ENCODE assay signal across 1 fruit fly cellular context in the genomic region with DNA sequence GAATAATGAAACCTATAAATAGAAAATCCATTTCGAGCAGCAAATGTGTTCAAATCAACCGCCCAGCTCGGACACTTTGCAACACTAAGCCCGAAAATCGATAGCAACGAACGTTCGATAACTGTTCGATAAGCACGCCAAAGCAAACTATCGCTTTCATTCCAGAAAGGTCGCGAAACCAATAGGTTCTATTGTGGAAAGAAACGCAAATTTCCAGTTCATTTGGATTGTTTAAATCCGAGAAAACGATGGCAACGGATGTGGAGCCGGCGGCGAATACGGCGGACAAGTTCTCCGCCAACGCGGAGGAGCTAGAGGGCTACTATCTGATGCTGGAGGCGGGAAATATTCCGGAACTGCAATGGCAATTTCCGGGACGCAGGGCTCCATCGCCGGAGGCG.
A peak's percentile ranks its signal among the peaks of the same experiment; 100 is the strongest.
TF ChIP-seq lines count a peak whose summit lies in the region.

A gene (plus strand): TSS at position 156 of the 401 bp plus-strand sequence.

TF ChIP-seq in whole organism, embryonic, 481 proteins besides CTCF, POLR2A, EP300 and RAD21 (continued from another document and continues in another):
- no peak for TF ChIP-seq D (optimal IDR thresholded peaks at IDR 0.05; lab: Kevin White, UChicago)
- no peak for TF ChIP-seq D (GFP tag; optimal IDR thresholded peaks at IDR 0.05; lab: Kevin White, UChicago)
- no peak for TF ChIP-seq Hand (GFP tag; optimal IDR thresholded peaks at IDR 0.05; lab: Kevin White, UChicago)
- no peak for TF ChIP-seq ken (GFP tag; IDR thresholded peaks at IDR 0.05; lab: Robert Waterston, UW)
- TF ChIP-seq CG6791 (GFP tag; IDR thresholded peaks at IDR 0.05; lab: Robert Waterston, UW; ENCODE audit: partially characterized antibody): peak; percentile 74; the same call in 2 of the 3 replicates
- peak; percentile 61 for TF ChIP-seq Sry-δ (GFP tag; optimal IDR thresholded peaks at IDR 0.05; lab: Kevin White, UChicago)
- no peak for TF ChIP-seq eyg (GFP tag; optimal IDR thresholded peaks at IDR 0.05; lab: Kevin White, UChicago)
- no peak for TF ChIP-seq ttk (GFP tag; IDR thresholded peaks at IDR 0.05; lab: Robert Waterston, UW)
- no peak for TF ChIP-seq CG7745 (tag; optimal IDR thresholded peaks at IDR 0.05; lab: Kevin White, UChicago)
- TF ChIP-seq Pdp1 (GFP tag; optimal IDR thresholded peaks at IDR 0.05; lab: Kevin White, UChicago): peak in 1 of 2 experiments; percentile 31
- TF ChIP-seq sd (tag; optimal IDR thresholded peaks at IDR 0.05; lab: Kevin White, UChicago): no peak
- no peak for TF ChIP-seq seq (GFP tag; IDR thresholded peaks at IDR 0.05; lab: Robert Waterston, UW)
- TF ChIP-seq CG10366 (GFP tag; IDR thresholded peaks at IDR 0.05; lab: Robert Waterston, UW): no peak
- TF ChIP-seq CG8290 (GFP tag; optimal IDR thresholded peaks at IDR 0.05; lab: Kevin White, UChicago): no peak
- no peak for TF ChIP-seq CG8290 (tag; optimal IDR thresholded peaks at IDR 0.05; lab: Kevin White, UChicago)
- no peak for TF ChIP-seq HLH54F (GFP tag; optimal IDR thresholded peaks at IDR 0.05; lab: Kevin White, UChicago)
- no peak for TF ChIP-seq CG11560 (tag; IDR thresholded peaks at IDR 0.05; lab: Robert Waterston, UW)
- no peak for TF ChIP-seq CG31441 (GFP tag; IDR thresholded peaks at IDR 0.05; lab: Robert Waterston, UW)
- TF ChIP-seq scrt (GFP tag; optimal IDR thresholded peaks at IDR 0.05; lab: Kevin White, UChicago): no peak
- no peak for TF ChIP-seq NC2α (GFP tag; optimal IDR thresholded peaks at IDR 0.05; lab: Kevin White, UChicago)
- no peak for TF ChIP-seq lola (GFP tag; optimal IDR thresholded peaks at IDR 0.05; lab: Kevin White, UChicago)
- TF ChIP-seq fd64A (GFP tag; optimal IDR thresholded peaks at IDR 0.05; lab: Kevin White, UChicago): no peak
- no peak for TF ChIP-seq Sry-β (GFP tag; optimal IDR thresholded peaks at IDR 0.05; lab: Kevin White, UChicago)
- no peak for TF ChIP-seq dati (GFP tag; IDR thresholded peaks at IDR 0.05; lab: Robert Waterston, UW)
- TF ChIP-seq stc (GFP tag; IDR thresholded peaks at IDR 0.05; lab: Robert Waterston, UW): 0 out of 2 replicates have a peak, but pooled peaks have one; percentile 16
- TF ChIP-seq CG17385 (GFP tag; optimal IDR thresholded peaks at IDR 0.05; lab: Kevin White, UChicago): no peak
- peak; percentile 12 for TF ChIP-seq gfzf (GFP tag; optimal IDR thresholded peaks at IDR 0.05; lab: Kevin White, UChicago)
- no peak for TF ChIP-seq CG4328 (GFP tag; optimal IDR thresholded peaks at IDR 0.05; lab: Kevin White, UChicago)
- TF ChIP-seq chinmo (GFP tag; IDR thresholded peaks at IDR 0.05; lab: Robert Waterston, UW; ENCODE audit: partially characterized antibody): no peak
- no peak for TF ChIP-seq Meics (GFP tag; optimal IDR thresholded peaks at IDR 0.05; lab: Kevin White, UChicago)
- no peak for TF ChIP-seq ind (GFP tag; optimal IDR thresholded peaks at IDR 0.05; lab: Kevin White, UChicago)
- peak; percentile 42 for TF ChIP-seq stwl (tag; optimal IDR thresholded peaks at IDR 0.05; lab: Kevin White, UChicago)
- no peak for TF ChIP-seq crp (GFP tag; optimal IDR thresholded peaks at IDR 0.05; lab: Kevin White, UChicago)
- TF ChIP-seq CG8765 (GFP tag; IDR thresholded peaks at IDR 0.05; lab: Robert Waterston, UW): no peak
- no peak for TF ChIP-seq NK7.1 (GFP tag; optimal IDR thresholded peaks at IDR 0.05; lab: Kevin White, UChicago)
- TF ChIP-seq tgo (GFP tag; IDR thresholded peaks at IDR 0.05; lab: Robert Waterston, UW): no peak
- no peak for TF ChIP-seq Neu2 (GFP tag; optimal IDR thresholded peaks at IDR 0.05; lab: Kevin White, UChicago; ENCODE audit: borderline replicate concordance)
- no peak for TF ChIP-seq CG13424 (tag; optimal IDR thresholded peaks at IDR 0.05; lab: Kevin White, UChicago)
- no peak for TF ChIP-seq CG6175 (GFP tag; IDR thresholded peaks at IDR 0.05; lab: Robert Waterston, UW)
- no peak for TF ChIP-seq Lpt (GFP tag; optimal IDR thresholded peaks at IDR 0.05; lab: Kevin White, UChicago)
- peak; percentile 5 for TF ChIP-seq crc (GFP tag; optimal IDR thresholded peaks at IDR 0.05; lab: Kevin White, UChicago)
- TF ChIP-seq az2 (GFP tag; optimal IDR thresholded peaks at IDR 0.05; lab: Kevin White, UChicago): no peak
- no peak for TF ChIP-seq so (GFP tag; IDR thresholded peaks at IDR 0.05; lab: Robert Waterston, UW)
- TF ChIP-seq sc (optimal IDR thresholded peaks at IDR 0.05; lab: Kevin White, UChicago): no peak
- TF ChIP-seq sc (GFP tag; optimal IDR thresholded peaks at IDR 0.05; lab: Kevin White, UChicago): no peak
- no peak for TF ChIP-seq CG18262 (tag; optimal IDR thresholded peaks at IDR 0.05; lab: Kevin White, UChicago)
- no peak for TF ChIP-seq klu (GFP tag; IDR thresholded peaks at IDR 0.05; lab: Robert Waterston, UW)
- TF ChIP-seq Hr78 (GFP tag; optimal IDR thresholded peaks at IDR 0.05; lab: Kevin White, UChicago): no peak
- no peak for TF ChIP-seq cad (GFP tag; optimal IDR thresholded peaks at IDR 0.05; lab: Kevin White, UChicago)
- no peak for TF ChIP-seq Hr39 (optimal IDR thresholded peaks at IDR 0.05; lab: Kevin White, UChicago)
- no peak for TF ChIP-seq kay (GFP tag; optimal IDR thresholded peaks at IDR 0.05; lab: Kevin White, UChicago)
- no peak for TF ChIP-seq Dbx (GFP tag; IDR thresholded peaks at IDR 0.05; lab: Robert Waterston, UW)
- TF ChIP-seq CG13624 (GFP tag; optimal IDR thresholded peaks at IDR 0.05; lab: Kevin White, UChicago): no peak
- no peak for TF ChIP-seq eve (GFP tag; optimal IDR thresholded peaks at IDR 0.05; lab: Kevin White, UChicago)
- no peak for TF ChIP-seq C15 (GFP tag; IDR thresholded peaks at IDR 0.05; lab: Robert Waterston, UW)
- TF ChIP-seq zf30C (GFP tag; optimal IDR thresholded peaks at IDR 0.05; lab: Kevin White, UChicago): no peak
- TF ChIP-seq CG18011 (GFP tag; optimal IDR thresholded peaks at IDR 0.05; lab: Kevin White, UChicago): no peak
- TF ChIP-seq tin (GFP tag; optimal IDR thresholded peaks at IDR 0.05; lab: Kevin White, UChicago): no peak
- no peak for TF ChIP-seq Max (GFP tag; optimal IDR thresholded peaks at IDR 0.05; lab: Kevin White, UChicago)
- peak; percentile 55 for TF ChIP-seq nom (GFP tag; optimal IDR thresholded peaks at IDR 0.05; lab: Kevin White, UChicago)
- no peak for TF ChIP-seq danr (GFP tag; IDR thresholded peaks at IDR 0.05; lab: Robert Waterston, UW)
- no peak for TF ChIP-seq CG3726 (GFP tag; IDR thresholded peaks at IDR 0.05; lab: Robert Waterston, UW)
- TF ChIP-seq CG3163 (GFP tag; optimal IDR thresholded peaks at IDR 0.05; lab: Kevin White, UChicago): no peak
- peak; percentile 80 for TF ChIP-seq CG13287 (GFP tag; IDR thresholded peaks at IDR 0.05; lab: Robert Waterston, UW; ENCODE audit: partially characterized antibody)
- TF ChIP-seq Bteb2 (GFP tag; optimal IDR thresholded peaks at IDR 0.05; lab: Kevin White, UChicago): no peak
- TF ChIP-seq CG17359 (tag; optimal IDR thresholded peaks at IDR 0.05; lab: Kevin White, UChicago): no peak
- peak; percentile 68; the same call in 2 of the 3 replicates for TF ChIP-seq Opbp (GFP tag; IDR thresholded peaks at IDR 0.05; lab: Robert Waterston, UW; ENCODE audit: partially characterized antibody)
- TF ChIP-seq pho (GFP tag; optimal IDR thresholded peaks at IDR 0.05; lab: Kevin White, UChicago): no peak
- TF ChIP-seq GATAe (GFP tag; conservative IDR thresholded peaks at IDR 0.05; lab: Robert Waterston, UW): no peak
- TF ChIP-seq CG9797 (GFP tag; optimal IDR thresholded peaks at IDR 0.05; lab: Kevin White, UChicago): peak; percentile 2
- TF ChIP-seq inv (GFP tag; IDR thresholded peaks at IDR 0.05; lab: Robert Waterston, UW; ENCODE audit: partially characterized antibody): peak; percentile 30
- TF ChIP-seq CG12942 (GFP tag; optimal IDR thresholded peaks at IDR 0.05; lab: Kevin White, UChicago): no peak
- TF ChIP-seq CG17612 (GFP tag; IDR thresholded peaks at IDR 0.05; lab: Robert Waterston, UW): no peak
- no peak for TF ChIP-seq corto (GFP tag; optimal IDR thresholded peaks at IDR 0.05; lab: Kevin White, UChicago)
- TF ChIP-seq fu2 (GFP tag; optimal IDR thresholded peaks at IDR 0.05; lab: Kevin White, UChicago): no peak
- no peak for TF ChIP-seq schlank (tag; optimal IDR thresholded peaks at IDR 0.05; lab: Kevin White, UChicago)
- TF ChIP-seq Fer1 (GFP tag; optimal IDR thresholded peaks at IDR 0.05; lab: Kevin White, UChicago): peak; percentile 41
- TF ChIP-seq oc (tag; optimal IDR thresholded peaks at IDR 0.05; lab: Kevin White, UChicago): no peak
- TF ChIP-seq CG32532 (GFP tag; IDR thresholded peaks at IDR 0.05; lab: Robert Waterston, UW): no peak
- TF ChIP-seq Abd-B (GFP tag; optimal IDR thresholded peaks at IDR 0.05; lab: Kevin White, UChicago): no peak
- TF ChIP-seq CG7928 (GFP tag; optimal IDR thresholded peaks at IDR 0.05; lab: Kevin White, UChicago): no peak
- no peak for TF ChIP-seq jing (GFP tag; optimal IDR thresholded peaks at IDR 0.05; lab: Kevin White, UChicago)
- no peak for TF ChIP-seq CG10209 (GFP tag; optimal IDR thresholded peaks at IDR 0.05; lab: Kevin White, UChicago)
- TF ChIP-seq Elba2 (GFP tag; optimal IDR thresholded peaks at IDR 0.05; lab: Kevin White, UChicago): peak; percentile 22
- TF ChIP-seq zen2 (GFP tag; IDR thresholded peaks at IDR 0.05; lab: Robert Waterston, UW; ENCODE audit: partially characterized antibody): peak; percentile 74
- TF ChIP-seq run (tag; optimal IDR thresholded peaks at IDR 0.05; lab: Kevin White, UChicago): no peak
- TF ChIP-seq CG1024 (GFP tag; IDR thresholded peaks at IDR 0.05; lab: Robert Waterston, UW): no peak
- TF ChIP-seq pfk (GFP tag; optimal IDR thresholded peaks at IDR 0.05; lab: Kevin White, UChicago): no peak
- TF ChIP-seq CG9932 (GFP tag; IDR thresholded peaks at IDR 0.05; lab: Robert Waterston, UW): 0 out of 2 replicates have a peak, but pooled peaks have one; percentile 26
- peak; percentile 17 for TF ChIP-seq sug (tag; optimal IDR thresholded peaks at IDR 0.05; lab: Kevin White, UChicago)
- peak; percentile 75 for TF ChIP-seq bbx (GFP tag; IDR thresholded peaks at IDR 0.05; lab: Robert Waterston, UW; ENCODE audit: partially characterized antibody)
- TF ChIP-seq dm (GFP tag; optimal IDR thresholded peaks at IDR 0.05; lab: Kevin White, UChicago): no peak
- TF ChIP-seq YL-1 (GFP tag; optimal IDR thresholded peaks at IDR 0.05; lab: Kevin White, UChicago): peak; percentile 71
- no peak for TF ChIP-seq CG14667 (GFP tag; IDR thresholded peaks at IDR 0.05; lab: Robert Waterston, UW)
- no peak for TF ChIP-seq gce (GFP tag; IDR thresholded peaks at IDR 0.05; lab: Robert Waterston, UW)
- TF ChIP-seq sr (GFP tag; IDR thresholded peaks at IDR 0.05; lab: Robert Waterston, UW): no peak
- no peak for TF ChIP-seq CG12155 (GFP tag; optimal IDR thresholded peaks at IDR 0.05; lab: Kevin White, UChicago)
- no peak for TF ChIP-seq Ada2b (GFP tag; IDR thresholded peaks at IDR 0.05; lab: Robert Waterston, UW)
- no peak for TF ChIP-seq CG18476 (GFP tag; optimal IDR thresholded peaks at IDR 0.05; lab: Kevin White, UChicago)
- TF ChIP-seq CG11085 (GFP tag; IDR thresholded peaks at IDR 0.05; lab: Robert Waterston, UW): no peak
- TF ChIP-seq ase (GFP tag; IDR thresholded peaks at IDR 0.05; lab: Robert Waterston, UW): no peak
- TF ChIP-seq CG2116 (GFP tag; optimal IDR thresholded peaks at IDR 0.05; lab: Kevin White, UChicago): peak; percentile 70
- TF ChIP-seq p53 (GFP tag; optimal IDR thresholded peaks at IDR 0.05; lab: Kevin White, UChicago): no peak
- no peak for TF ChIP-seq exex (tag; optimal IDR thresholded peaks at IDR 0.05; lab: Kevin White, UChicago)
- 0 out of 3 replicates have a peak, but pooled peaks have one; percentile 49 for TF ChIP-seq mld (GFP tag; IDR thresholded peaks at IDR 0.05; lab: Robert Waterston, UW; ENCODE audit: partially characterized antibody)
- no peak for TF ChIP-seq gsb-n (tag; optimal IDR thresholded peaks at IDR 0.05; lab: Kevin White, UChicago)
- TF ChIP-seq CG2129 (GFP tag; IDR thresholded peaks at IDR 0.05; lab: Robert Waterston, UW; ENCODE audit: partially characterized antibody): 0 out of 2 replicates have a peak, but pooled peaks have one; percentile 27
- TF ChIP-seq D19A (tag; optimal IDR thresholded peaks at IDR 0.05; lab: Kevin White, UChicago): no peak
- no peak for TF ChIP-seq vfl (GFP tag; optimal IDR thresholded peaks at IDR 0.05; lab: Kevin White, UChicago)
- no peak for TF ChIP-seq lmd (GFP tag; IDR thresholded peaks at IDR 0.05; lab: Robert Waterston, UW)
- TF ChIP-seq CG30020 (tag; optimal IDR thresholded peaks at IDR 0.05; lab: Kevin White, UChicago): no peak
- no peak for TF ChIP-seq CG12391 (tag; optimal IDR thresholded peaks at IDR 0.05; lab: Kevin White, UChicago)
- no peak for TF ChIP-seq Sox100B (GFP tag; optimal IDR thresholded peaks at IDR 0.05; lab: Kevin White, UChicago)
- TF ChIP-seq dpn (GFP tag; optimal IDR thresholded peaks at IDR 0.05; lab: Kevin White, UChicago): peak in 1 of 2 experiments; percentile 24
- TF ChIP-seq kah (GFP tag; optimal IDR thresholded peaks at IDR 0.05; lab: Kevin White, UChicago): no peak
- TF ChIP-seq zfh2 (GFP tag; optimal IDR thresholded peaks at IDR 0.05; lab: Kevin White, UChicago): no peak
- TF ChIP-seq MBD-R2 (GFP tag; IDR thresholded peaks at IDR 0.05; lab: Robert Waterston, UW): peak; percentile 46
- no peak for TF ChIP-seq tll (GFP tag; optimal IDR thresholded peaks at IDR 0.05; lab: Kevin White, UChicago)
- no peak for TF ChIP-seq Rx (GFP tag; IDR thresholded peaks at IDR 0.05; lab: Robert Waterston, UW)
- TF ChIP-seq fd96Cb (tag; optimal IDR thresholded peaks at IDR 0.05; lab: Kevin White, UChicago): no peak
- TF ChIP-seq Poxn (GFP tag; IDR thresholded peaks at IDR 0.05; lab: Robert Waterston, UW): no peak
- no peak for TF ChIP-seq CG6765 (GFP tag; optimal IDR thresholded peaks at IDR 0.05; lab: Kevin White, UChicago)
- TF ChIP-seq CG4617 (GFP tag; optimal IDR thresholded peaks at IDR 0.05; lab: Kevin White, UChicago; ENCODE audit: borderline replicate concordance): no peak
- TF ChIP-seq gsb (GFP tag; IDR thresholded peaks at IDR 0.05; lab: Robert Waterston, UW): no peak
- TF ChIP-seq tap (tag; optimal IDR thresholded peaks at IDR 0.05; lab: Kevin White, UChicago): no peak
- peak; percentile 61 for TF ChIP-seq CG16813 (GFP tag; IDR thresholded peaks at IDR 0.05; lab: Robert Waterston, UW; ENCODE audit: partially characterized antibody)
- no peak for TF ChIP-seq CG11696 (GFP tag; IDR thresholded peaks at IDR 0.05; lab: Robert Waterston, UW)
- TF ChIP-seq cato (GFP tag; optimal IDR thresholded peaks at IDR 0.05; lab: Kevin White, UChicago; ENCODE audit: borderline replicate concordance): no peak
- no peak for TF ChIP-seq Awh (GFP tag; IDR thresholded peaks at IDR 0.05; lab: Robert Waterston, UW)
- no peak for TF ChIP-seq lov (optimal IDR thresholded peaks at IDR 0.05; lab: Kevin White, UChicago)
- no peak for TF ChIP-seq lov (GFP tag; IDR thresholded peaks at IDR 0.05; lab: Robert Waterston, UW)
